Worm (Caenorhabditis elegans) whole organism, L3 larva: ENCODE data around the gene nspe-7.

Experiments used
- R02D3.7 ChIP-seq: fragments of 150-350 bp; optimal IDR thresholded peaks from 2 replicates; lab custom pipeline; 2014; ENCODE audit warnings: missing biosample characterization, missing genetic modification characterization
- aly-2 ChIP-seq: fragments of 150-350 bp; optimal IDR thresholded peaks from 2 replicates; lab custom pipeline; 2014; ENCODE audit warnings: missing biosample characterization, missing genetic modification characterization
- ama-1 ChIP-seq: fragments of 150-350 bp; optimal IDR thresholded peaks from 2 replicates; lab custom pipeline; 2018
- ceh-16 ChIP-seq: sonication (generic microtip); optimal IDR thresholded peaks from 2 replicates; lab custom pipeline; 2017; ENCODE audit warnings: missing biosample characterization, missing genetic modification characterization
- ceh-28 ChIP-seq: fragments of 150-350 bp; optimal IDR thresholded peaks from 2 replicates; lab custom pipeline; 2014; ENCODE audit warnings: missing biosample characterization, missing genetic modification reagents, missing genetic modification characterization
- ceh-82 ChIP-seq: fragments of 150-350 bp; optimal IDR thresholded peaks from 2 replicates; lab custom pipeline; 2014; ENCODE audit warnings: missing biosample characterization, missing genetic modification characterization
- ceh-9 ChIP-seq: sonication (generic microtip); optimal IDR thresholded peaks from 2 replicates; lab custom pipeline; 2018; ENCODE audit warnings: missing biosample characterization, missing genetic modification characterization
- daf-12 ChIP-seq: fragments of 150-350 bp; optimal IDR thresholded peaks from 2 replicates; lab custom pipeline; 2014; ENCODE audit warnings: missing biosample characterization, missing genetic modification reagents, missing genetic modification characterization
- elt-2 ChIP-seq: sonication (generic microtip); optimal IDR thresholded peaks from 2 replicates; lab custom pipeline; 2016; ENCODE audit warnings: missing genetic modification reagents, mild to moderate bottlenecking, missing genetic modification characterization, missing compliant biosample characterization
- elt-3 ChIP-seq, 3 experiments: fragments of 150-350 bp in 1 of 3; sonication (generic microtip) in 2 of 3; optimal IDR thresholded peaks; 2 replicates in 2 of 3; 4 replicates in 1 of 3; lab custom pipeline; 2014 to 2017; ENCODE audit warnings: missing biosample characterization in 3 of 3, missing genetic modification characterization in 3 of 3
- eor-1 ChIP-seq, 2 experiments: fragments of 150-350 bp; optimal IDR thresholded peaks; 2 replicates each; lab custom pipeline; 2014 to 2018; ENCODE audit warnings: missing biosample characterization in 2 of 2, missing genetic modification characterization in 2 of 2
- fkh-10 ChIP-seq: sonication (generic microtip); optimal IDR thresholded peaks from 2 replicates; lab custom pipeline; 2017; ENCODE audit warnings: missing biosample characterization, missing genetic modification reagents, missing genetic modification characterization
- lin-15B ChIP-seq: fragments of 150-350 bp; optimal IDR thresholded peaks from 2 replicates; lab custom pipeline; 2014; ENCODE audit warnings: missing biosample characterization, missing genetic modification characterization
- lin-39 ChIP-seq: fragments of 150-350 bp; optimal IDR thresholded peaks from 2 replicates; lab custom pipeline; 2018; ENCODE audit warnings: missing biosample characterization, missing genetic modification reagents, missing genetic modification characterization
- mdl-1 ChIP-seq: fragments of 150-350 bp; optimal IDR thresholded peaks from 2 replicates; lab custom pipeline; 2014; ENCODE audit warnings: missing biosample characterization, missing genetic modification characterization
- mml-1 ChIP-seq: fragments of 150-350 bp; sonication (generic microtip); optimal IDR thresholded peaks from 3 replicates; lab custom pipeline; 2014; ENCODE audit warnings: missing biosample characterization, missing genetic modification characterization
- nfya-1 ChIP-seq: sonication (generic microtip); optimal IDR thresholded peaks from 2 replicates; lab custom pipeline; 2017; ENCODE audit warnings: missing genetic modification characterization, mild to moderate bottlenecking, missing compliant biosample characterization, antibody characterized with exemption, moderate library complexity; ENCODE audit not compliant: insufficient read depth
- nhr-11 ChIP-seq: fragments of 150-350 bp; optimal IDR thresholded peaks from 2 replicates; lab custom pipeline; 2014; ENCODE audit warnings: missing biosample characterization, missing genetic modification characterization
- nhr-12 ChIP-seq: fragments of 150-350 bp; optimal IDR thresholded peaks from 2 replicates; lab custom pipeline; 2014; ENCODE audit warnings: missing biosample characterization, missing genetic modification characterization
- nhr-23 ChIP-seq: fragments of 150-350 bp; optimal IDR thresholded peaks from 2 replicates; lab custom pipeline; 2014; ENCODE audit warnings: missing biosample characterization, missing genetic modification reagents, missing genetic modification characterization
- nhr-237 ChIP-seq: fragments of 150-350 bp; optimal IDR thresholded peaks from 2 replicates; lab custom pipeline; 2014; ENCODE audit warnings: missing biosample characterization, missing genetic modification characterization
- nhr-25 ChIP-seq: sonication (generic microtip); optimal IDR thresholded peaks from 2 replicates; lab custom pipeline; 2017; ENCODE audit warnings: missing biosample characterization, missing genetic modification characterization
- nhr-28 ChIP-seq: fragments of 150-350 bp; optimal IDR thresholded peaks from 2 replicates; lab custom pipeline; 2014; ENCODE audit warnings: missing biosample characterization, missing genetic modification characterization
- nhr-43 ChIP-seq: sonication (generic microtip); optimal IDR thresholded peaks from 2 replicates; lab custom pipeline; 2016; ENCODE audit warnings: mild to moderate bottlenecking, missing genetic modification characterization, missing compliant biosample characterization; ENCODE audit not compliant: poor library complexity, severe bottlenecking
- nhr-67 ChIP-seq: fragments of 150-350 bp; optimal IDR thresholded peaks from 2 replicates; lab custom pipeline; 2014; ENCODE audit warnings: missing biosample characterization, missing genetic modification characterization
- nhr-76 ChIP-seq: fragments of 150-350 bp; sonication (generic microtip); optimal IDR thresholded peaks from 5 replicates; lab custom pipeline; 2014; ENCODE audit warnings: missing biosample characterization, missing genetic modification characterization
- pha-4 ChIP-seq: fragments of 150-350 bp; optimal IDR thresholded peaks from 2 replicates; lab custom pipeline; 2014; ENCODE audit warnings: missing biosample characterization, missing genetic modification reagents, missing genetic modification characterization
- pqm-1 ChIP-seq: fragments of 150-350 bp; optimal IDR thresholded peaks from 2 replicates; lab custom pipeline; 2017; ENCODE audit warnings: missing biosample characterization, missing genetic modification characterization, inconsistent platforms
- sea-2 ChIP-seq: fragments of 150-350 bp; sonication (generic microtip); optimal IDR thresholded peaks from 4 replicates; lab custom pipeline; 2014; ENCODE audit warnings: missing biosample characterization, missing genetic modification reagents, missing genetic modification characterization
- skn-1 ChIP-seq: fragments of 150-350 bp; optimal IDR thresholded peaks from 2 replicates; lab custom pipeline; 2014; ENCODE audit warnings: missing biosample characterization, missing genetic modification characterization
- snpc-4 ChIP-seq: fragments of 150-350 bp; optimal IDR thresholded peaks from 2 replicates; lab custom pipeline; 2014; ENCODE audit warnings: missing biosample characterization, missing genetic modification characterization
- tbx-2 ChIP-seq: sonication (generic microtip); optimal IDR thresholded peaks from 2 replicates; lab custom pipeline; 2016; ENCODE audit warnings: mild to moderate bottlenecking, missing genetic modification characterization, missing compliant biosample characterization
- unc-39 ChIP-seq: sonication (generic microtip); optimal IDR thresholded peaks from 4 replicates; lab custom pipeline; 2017; ENCODE audit warnings: missing biosample characterization, missing genetic modification characterization
- unc-62 ChIP-seq: fragments of 150-350 bp; sonication (generic microtip); optimal IDR thresholded peaks from 4 replicates; lab custom pipeline; 2014; ENCODE audit warnings: missing biosample characterization, missing genetic modification reagents, missing genetic modification characterization
- zag-1 ChIP-seq: fragments of 150-350 bp; optimal IDR thresholded peaks from 2 replicates; lab custom pipeline; 2014; ENCODE audit warnings: missing biosample characterization, missing genetic modification characterization
- ztf-4 ChIP-seq: fragments of 150-350 bp; optimal IDR thresholded peaks from 2 replicates; lab custom pipeline; 2014; ENCODE audit warnings: missing biosample characterization, missing genetic modification characterization

nspe-7 gene

DNA sequence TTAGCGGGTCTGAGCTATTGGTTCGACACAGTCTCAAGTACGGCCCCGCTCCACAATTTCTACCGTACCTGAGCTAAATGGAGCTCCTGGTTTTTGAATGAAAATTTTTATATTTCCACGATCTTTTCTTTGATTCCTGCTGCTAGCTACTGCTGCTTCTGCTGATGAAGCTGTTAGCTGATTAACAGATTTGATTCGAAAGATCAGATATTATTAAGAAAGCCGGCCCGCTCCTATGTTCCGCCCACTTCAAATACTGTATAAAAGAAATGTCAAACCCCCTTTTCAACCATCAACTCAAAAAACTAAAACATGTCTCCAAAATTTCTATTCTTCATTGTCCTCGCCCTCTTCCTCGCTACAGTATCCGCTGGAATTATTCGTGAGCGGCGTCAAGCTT, 9.4 kb upstream of the nspe-7 start, which contains the start of gene nspe-3:
nspe-3 (plus strand) TSS at position 301 of the 400 bp plus-strand sequence.
- no peak for TF ChIP-seq ceh-82 (tag; lab: Kevin White, UChicago)
- TF ChIP-seq elt-2 (tag; lab: Kevin White, UChicago), result no peak
- no peak for TF ChIP-seq pqm-1
- TF ChIP-seq elt-3 (tag; optimal IDR thresholded peaks at IDR 0.05; lab: Kevin White, UChicago), result no peak
- no peak for TF ChIP-seq ceh-9
- TF ChIP-seq unc-39, result no peak
- no peak for TF ChIP-seq mdl-1 (tag; lab: Kevin White, UChicago)
- no peak for TF ChIP-seq nhr-67 (tag; lab: Kevin White, UChicago)
- no peak for TF ChIP-seq aly-2 (tag; lab: Kevin White, UChicago)

DNA sequence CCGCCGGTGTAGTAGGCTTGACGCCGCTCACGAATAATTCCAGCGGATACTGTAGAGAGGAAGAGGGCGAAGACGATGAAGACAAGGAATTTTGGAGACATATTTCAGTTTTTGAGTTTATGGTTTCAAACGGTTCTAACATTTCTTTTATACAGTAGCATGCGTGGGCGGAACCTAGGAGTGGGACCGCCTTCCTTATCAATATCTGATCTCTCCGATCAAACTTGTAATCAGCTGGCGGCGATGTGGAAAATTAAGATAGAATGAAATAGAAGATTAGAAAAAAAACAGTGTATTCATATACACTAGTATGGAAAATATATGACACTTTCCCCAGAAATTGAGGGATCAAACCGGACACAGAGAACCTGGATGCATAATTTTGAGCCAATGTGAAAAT, 7.7 kb upstream of the nspe-7 start, which contains the start of gene nspe-2:
nspe-2 (minus strand) TSS at position 101 of the 400 bp plus-strand sequence.
- TF ChIP-seq nhr-76 (tag; lab: Kevin White, UChicago) (no peak), lin-15B (tag; lab: Kevin White, UChicago) (no peak), skn-1 (tag; lab: Kevin White, UChicago) (no peak), nhr-25 (tag; lab: Kevin White, UChicago) (no peak), mml-1 (no peak), eor-1 (tag; optimal IDR thresholded peaks at IDR 0.05; lab: Kevin White, UChicago) (no peak), zag-1 (tag; lab: Kevin White, UChicago) (no peak), ama-1 (lab: Kevin White, UChicago) (no peak), lin-39 (tag; lab: Kevin White, UChicago) (no peak), ztf-4 (tag; lab: Kevin White, UChicago) (no peak), nhr-237 (tag; lab: Kevin White, UChicago) (no peak), elt-2 (tag; lab: Kevin White, UChicago) (no peak), elt-3 (tag; optimal IDR thresholded peaks at IDR 0.05; lab: Kevin White, UChicago) (no peak), ceh-16 (tag; lab: Kevin White, UChicago) (no peak), tbx-2 (tag; lab: Kevin White, UChicago) (no peak), mdl-1 (tag; lab: Kevin White, UChicago) (no peak), aly-2 (tag; lab: Kevin White, UChicago) (no peak)
- TF ChIP-seq, all 47 proteins: peak for 0

DNA sequence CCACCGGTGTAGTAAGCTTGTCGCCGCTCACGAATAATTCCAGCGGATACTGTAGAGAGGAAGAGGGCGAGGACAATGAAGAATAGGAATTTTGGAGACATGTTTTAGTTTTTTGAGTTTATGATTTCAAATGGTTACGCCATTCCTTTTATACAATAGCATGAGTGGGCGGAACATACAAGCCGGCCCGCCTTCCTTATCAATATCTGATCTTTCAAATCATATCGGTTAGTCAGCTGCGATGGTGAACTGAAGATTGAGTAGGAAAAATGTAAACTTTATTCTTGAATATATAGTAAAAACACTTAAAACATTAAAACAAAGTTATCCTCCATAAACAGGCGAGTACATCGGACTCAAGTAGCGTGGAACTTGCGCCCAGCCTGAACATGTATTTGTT, 6.2 kb upstream of the nspe-7 start, which contains the start of gene nspe-1:
nspe-1 (minus strand) TSS at position 101 of the 400 bp plus-strand sequence.
- TF ChIP-seq sea-2 (GFP tag; lab: Kevin White, UChicago) (no peak), elt-2 (tag; lab: Kevin White, UChicago) (no peak), elt-3 (tag; optimal IDR thresholded peaks at IDR 0.05; lab: Kevin White, UChicago) (no peak), nhr-12 (no peak), ceh-16 (tag; lab: Kevin White, UChicago) (no peak), daf-12 (tag; lab: Kevin White, UChicago) (no peak), ceh-28 (tag; lab: Kevin White, UChicago) (no peak), nfya-1 (tag; lab: Kevin White, UChicago) (no peak), nhr-67 (tag; lab: Kevin White, UChicago) (no peak), nhr-28 (tag; lab: Kevin White, UChicago) (no peak), unc-62 (GFP tag; lab: Kevin White, UChicago) (no peak), mdl-1 (tag; lab: Kevin White, UChicago) (no peak), snpc-4 (no peak)

DNA sequence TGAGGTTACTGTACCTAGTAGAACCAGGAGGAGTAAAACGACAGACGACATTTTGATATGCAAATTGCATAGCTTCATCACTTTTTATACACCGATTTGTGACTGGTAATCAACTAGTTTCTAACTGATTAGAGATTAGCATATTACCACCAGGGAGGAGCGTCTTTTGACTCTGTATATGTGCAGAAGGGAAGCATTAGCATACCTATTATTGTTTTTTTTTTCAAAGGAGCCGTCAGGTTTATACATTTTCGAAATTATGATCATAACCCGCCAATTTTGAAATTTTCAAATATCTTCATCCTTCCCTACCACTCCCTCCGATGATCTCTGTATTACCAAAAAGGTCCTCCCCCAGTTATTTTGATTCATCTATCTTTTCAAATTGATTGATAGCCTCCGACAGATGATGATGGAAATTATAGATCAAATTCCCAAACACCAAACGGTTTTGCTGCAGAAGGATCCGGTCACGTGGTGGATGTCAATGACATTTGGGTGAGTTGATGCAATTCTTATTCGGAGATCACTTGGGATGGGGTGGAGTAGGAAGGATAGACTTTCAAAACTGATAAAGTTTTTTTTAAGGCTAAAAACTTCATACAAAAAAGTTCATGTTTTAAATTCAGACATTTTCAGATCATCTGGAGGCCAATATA, 5.0 kb upstream of the nspe-7 start, which contains the start of gene nspe-8:
nspe-8 (minus strand) TSS at position 51 of the 659 bp plus-strand sequence.
- TF ChIP-seq nhr-76 (tag; lab: Kevin White, UChicago) (no peak), R02D3.7 (tag; lab: Kevin White, UChicago) (no peak), lin-39 (tag; lab: Kevin White, UChicago) (no peak), ama-1 (lab: Kevin White, UChicago) (no peak), snpc-4 (no peak), nhr-43 (peak; percentile 88), pha-4 (tag; lab: Kevin White, UChicago) (no peak), nhr-23 (peak; percentile 82), fkh-10 (GFP tag; lab: Kevin White, UChicago) (no peak), unc-39 (no peak), nhr-12 (no peak), nhr-11 (no peak), elt-2 (tag; lab: Kevin White, UChicago) (no peak), ceh-16 (tag; lab: Kevin White, UChicago) (no peak), ztf-4 (tag; lab: Kevin White, UChicago) (no peak), elt-3 (tag; optimal IDR thresholded peaks at IDR 0.05; lab: Kevin White, UChicago) (no peak), nhr-25 (tag; lab: Kevin White, UChicago) (peak; percentile 50), zag-1 (tag; lab: Kevin White, UChicago) (no peak)
